Fruit fly (Drosophila melanogaster): ENCODE measurements around the gene Taf1.

The Taf1 gene

dm6 chr3R:6646740-6647139, at the start of gene Taf1 (continued):
- TF ChIP-seq Doc3 (GFP tag; IDR thresholded peaks at IDR 0.05; ENCODE audit: partially characterized antibody): no peak
- TF ChIP-seq CG12391 (tag; optimal IDR thresholded peaks at IDR 0.05): no peak
- TF ChIP-seq CG17829 (tag; optimal IDR thresholded peaks at IDR 0.05): peak; percentile 48
- TF ChIP-seq Mes4 (GFP tag; optimal IDR thresholded peaks at IDR 0.05): peak; percentile 15
- TF ChIP-seq amos (GFP tag; IDR thresholded peaks at IDR 0.05; ENCODE audit: partially characterized antibody): peak; percentile 29; the same call in 1 of the 2 replicates
- peak; percentile 94 for TF ChIP-seq pzg (GFP tag; optimal IDR thresholded peaks at IDR 0.05)
- no peak for TF ChIP-seq CoRest (tag; optimal IDR thresholded peaks at IDR 0.05)
- no peak for TF ChIP-seq CG6791 (GFP tag; IDR thresholded peaks at IDR 0.05; ENCODE audit: partially characterized antibody)
- TF ChIP-seq CG8290 (GFP tag; optimal IDR thresholded peaks at IDR 0.05): no peak
- no peak for TF ChIP-seq CG8290 (tag; optimal IDR thresholded peaks at IDR 0.05)
- TF ChIP-seq zfh2 (GFP tag; optimal IDR thresholded peaks at IDR 0.05): peak; percentile 15
- TF ChIP-seq Rfx (GFP tag; IDR thresholded peaks at IDR 0.05): peak; percentile 45
- TF ChIP-seq Lhr (GFP tag; optimal IDR thresholded peaks at IDR 0.05): peak; percentile 89
- TF ChIP-seq ci (GFP tag; IDR thresholded peaks at IDR 0.05): 0 out of 3 replicates have a peak, but pooled peaks have one; percentile 38
- no peak for TF ChIP-seq dpn (GFP tag; optimal IDR thresholded peaks at IDR 0.05)
- peak; percentile 98 for TF ChIP-seq crol (GFP tag; IDR thresholded peaks at IDR 0.05)
- TF ChIP-seq zen (tag; optimal IDR thresholded peaks at IDR 0.05): peak; percentile 39
- TF ChIP-seq Xbp1 (GFP tag; optimal IDR thresholded peaks at IDR 0.05): peak; percentile 19
- peak; percentile 75 for TF ChIP-seq CTCF (GFP tag; optimal IDR thresholded peaks at IDR 0.05)
- TF ChIP-seq Max (GFP tag; optimal IDR thresholded peaks at IDR 0.05): peak; percentile 5
- TF ChIP-seq CG9437 (GFP tag; optimal IDR thresholded peaks at IDR 0.05): no peak
- TF ChIP-seq row (GFP tag; IDR thresholded peaks at IDR 0.05): peak; percentile 56
- TF ChIP-seq HmgZ (tag; optimal IDR thresholded peaks at IDR 0.05): peak; percentile 64
- TF ChIP-seq Poxn (GFP tag; IDR thresholded peaks at IDR 0.05): no peak
- TF ChIP-seq CG7928 (GFP tag; optimal IDR thresholded peaks at IDR 0.05): peak; percentile 26
- TF ChIP-seq vvl (GFP tag; IDR thresholded peaks at IDR 0.05): peak; percentile 24; the same call in 1 of the 2 replicates
- TF ChIP-seq prd (optimal IDR thresholded peaks at IDR 0.05): no peak
- peak; percentile 50; the same call in 2 of the 3 replicates for TF ChIP-seq prd (GFP tag; IDR thresholded peaks at IDR 0.05)
- peak; percentile 63; the same call in 1 of the 3 replicates for TF ChIP-seq Opbp (GFP tag; IDR thresholded peaks at IDR 0.05; ENCODE audit: partially characterized antibody)
- TF ChIP-seq Dek (tag; optimal IDR thresholded peaks at IDR 0.05): peak; percentile 24
- peak; percentile 23; the same call in 1 of the 2 replicates for TF ChIP-seq CG9932 (GFP tag; IDR thresholded peaks at IDR 0.05)
- TF ChIP-seq CG17186 (GFP tag; optimal IDR thresholded peaks at IDR 0.05): peak; percentile 82
- TF ChIP-seq CG17912 (GFP tag; optimal IDR thresholded peaks at IDR 0.05): peak; percentile 27
- TF ChIP-seq Myb (GFP tag; optimal IDR thresholded peaks at IDR 0.05): peak; percentile 26
- TF ChIP-seq Hsf (GFP tag; optimal IDR thresholded peaks at IDR 0.05): no peak
- TF ChIP-seq shn (GFP tag; optimal IDR thresholded peaks at IDR 0.05): no peak
- peak in 1 of 2 experiments; percentile 30 for TF ChIP-seq insv (GFP tag; optimal IDR thresholded peaks at IDR 0.05)
- peak; percentile 66 for TF ChIP-seq trem (tag; optimal IDR thresholded peaks at IDR 0.05)
- no peak for TF ChIP-seq CG1602 (GFP tag; optimal IDR thresholded peaks at IDR 0.05)
- TF ChIP-seq Ets97D (GFP tag; optimal IDR thresholded peaks at IDR 0.05): peak; percentile 60
- TF ChIP-seq Bgb (GFP tag; IDR thresholded peaks at IDR 0.05; ENCODE audit: partially characterized antibody): peak; percentile 55
- TF ChIP-seq CG12104 (GFP tag; optimal IDR thresholded peaks at IDR 0.05): no peak
- no peak for TF ChIP-seq wdn (GFP tag; IDR thresholded peaks at IDR 0.05)
- TF ChIP-seq CG15514 (GFP tag; optimal IDR thresholded peaks at IDR 0.05): peak; percentile 83
- peak; percentile 49; the same call in 2 of the 4 replicates for TF ChIP-seq Dll (GFP tag; IDR thresholded peaks at IDR 0.05; ENCODE audit: partially characterized antibody)
- TF ChIP-seq Dp (GFP tag; optimal IDR thresholded peaks at IDR 0.05): peak; percentile 41
- TF ChIP-seq HLH4C (GFP tag; IDR thresholded peaks at IDR 0.05; ENCODE audit: partially characterized antibody): 0 out of 3 replicates have a peak, but pooled peaks have one; percentile 37
- TF ChIP-seq CG34422 (GFP tag; IDR thresholded peaks at IDR 0.05): peak; percentile 92
- TF ChIP-seq knrl (GFP tag; IDR thresholded peaks at IDR 0.05; ENCODE audit: partially characterized antibody): peak; percentile 30; the same call in 1 of the 3 replicates
- no peak for TF ChIP-seq slp2 (GFP tag; optimal IDR thresholded peaks at IDR 0.05)
- TF ChIP-seq CG13287 (GFP tag; IDR thresholded peaks at IDR 0.05; ENCODE audit: partially characterized antibody): peak; percentile 52

All from whole organism, embryonic.